Fruit fly (Drosophila melanogaster) whole organism, embryonic: ENCODE data around the gene slmo.

Experiments used
- B-H1 ChIP-seq: fragments of 200-800 bp; sonication (Bioruptor generic); IDR thresholded peaks from 3 replicates; pipeline ENCODE4 v1.3.6; 2022; ENCODE audit warnings: missing biosample characterization, missing genetic modification characterization
- CG11696 ChIP-seq: fragments of 200-800 bp; sonication (Bioruptor generic); IDR thresholded peaks from 2 replicates; pipeline ENCODE4 v1.3.6; 2022; ENCODE audit warnings: missing biosample characterization, missing genetic modification characterization
- CG11723 ChIP-seq: fragments of 200-800 bp; sonication (Bioruptor generic); optimal IDR thresholded peaks from 2 replicates; lab custom pipeline; 2017; ENCODE audit warnings: missing biosample characterization, mild to moderate bottlenecking, missing genetic modification characterization
- CG12744 ChIP-seq: fragments of 200-800 bp; sonication (Bioruptor generic); optimal IDR thresholded peaks from 2 replicates; lab custom pipeline; 2016; ENCODE audit warnings: missing biosample characterization, missing genetic modification characterization
- CG14710 ChIP-seq: fragments of 200-800 bp; sonication (Bioruptor generic); optimal IDR thresholded peaks from 3 replicates; lab custom pipeline; 2019; ENCODE audit warnings: missing biosample characterization, mild to moderate bottlenecking, missing genetic modification characterization, moderate library complexity
- CG16863 ChIP-seq: fragments of 200-800 bp; sonication (Bioruptor generic); optimal IDR thresholded peaks from 3 replicates; lab custom pipeline; 2016; ENCODE audit warnings: missing biosample characterization, missing genetic modification characterization
- CG17361 ChIP-seq: fragments of 200-800 bp; sonication (Bioruptor generic); IDR thresholded peaks from 3 replicates; pipeline ENCODE4 v1.3.6; 2022; ENCODE audit warnings: missing biosample characterization, missing genetic modification characterization
- CG1792 ChIP-seq: fragments of 200-800 bp; sonication (Bioruptor generic); optimal IDR thresholded peaks from 2 replicates; lab custom pipeline; 2016; ENCODE audit warnings: missing biosample characterization, missing genetic modification characterization
- CG18476 ChIP-seq: fragments of 200-800 bp; sonication (Bioruptor generic); optimal IDR thresholded peaks from 2 replicates; lab custom pipeline; 2016; ENCODE audit warnings: missing biosample characterization, mild to moderate bottlenecking, missing genetic modification characterization
- CG18599 ChIP-seq: fragments of 200-800 bp; sonication (Bioruptor generic); optimal IDR thresholded peaks from 3 replicates; lab custom pipeline; 2017; ENCODE audit warnings: missing biosample characterization, missing genetic modification characterization, mild to moderate bottlenecking, moderate library complexity, missing genetic modification reagents
- CG31388 ChIP-seq: fragments of 200-800 bp; sonication (Bioruptor generic); optimal IDR thresholded peaks from 2 replicates; lab custom pipeline; 2016; ENCODE audit warnings: missing biosample characterization, missing genetic modification characterization
- CG32532 ChIP-seq: fragments of 200-800 bp; sonication (Bioruptor generic); IDR thresholded peaks from 2 replicates; pipeline ENCODE4 v1.3.6; 2022; ENCODE audit warnings: missing biosample characterization, missing genetic modification characterization
- CG3838 ChIP-seq: fragments of 200-800 bp; sonication (Bioruptor generic); optimal IDR thresholded peaks from 3 replicates; lab custom pipeline; 2016; ENCODE audit warnings: missing biosample characterization, missing genetic modification characterization
- CG6854 ChIP-seq: fragments of 200-800 bp; sonication (Bioruptor generic); optimal IDR thresholded peaks from 3 replicates; lab custom pipeline; 2017; ENCODE audit warnings: missing biosample characterization, mild to moderate bottlenecking, missing genetic modification characterization
- CG8924 ChIP-seq: fragments of 200-800 bp; optimal IDR thresholded peaks from 3 replicates; lab custom pipeline; 2019; ENCODE audit warnings: missing biosample characterization, mild to moderate bottlenecking, missing genetic modification characterization, moderate library complexity
- CG9437 ChIP-seq: fragments of 200-800 bp; sonication (Bioruptor generic); optimal IDR thresholded peaks from 2 replicates; lab custom pipeline; 2018; ENCODE audit warnings: missing biosample characterization, mild to moderate bottlenecking, missing genetic modification characterization
- CG9932 ChIP-seq: fragments of 200-800 bp; sonication (Bioruptor generic); IDR thresholded peaks from 2 replicates; pipeline ENCODE4 v1.3.6; 2022; ENCODE audit warnings: missing biosample characterization, missing genetic modification characterization
- Camta ChIP-seq: fragments of 200-800 bp; sonication (Bioruptor generic); optimal IDR thresholded peaks from 2 replicates; lab custom pipeline; 2016; ENCODE audit warnings: missing biosample characterization, missing genetic modification characterization
- Max ChIP-seq: fragments of 200-800 bp; sonication (Bioruptor generic); optimal IDR thresholded peaks from 2 replicates; lab custom pipeline; 2016; ENCODE audit warnings: missing biosample characterization, mild to moderate bottlenecking, missing genetic modification characterization
- Med ChIP-seq: fragments of 200-800 bp; sonication (Bioruptor generic); peaks from one replicate; lab custom pipeline; 2016; ENCODE audit warnings: missing biosample characterization, missing genetic modification characterization, mild to moderate bottlenecking, inconsistent platforms, moderate library complexity
- Meics ChIP-seq: fragments of 200-800 bp; sonication (Bioruptor generic); optimal IDR thresholded peaks from 2 replicates; lab custom pipeline; 2017; ENCODE audit warnings: missing biosample characterization, mild to moderate bottlenecking, missing genetic modification characterization
- NK7.1 ChIP-seq: fragments of 200-800 bp; sonication (Bioruptor generic); optimal IDR thresholded peaks from 3 replicates; lab custom pipeline; 2016; ENCODE audit warnings: missing biosample characterization, missing genetic modification characterization
- Rx ChIP-seq: fragments of 200-800 bp; sonication (Bioruptor generic); IDR thresholded peaks from 2 replicates; pipeline ENCODE4 v1.3.6; 2022; ENCODE audit warnings: missing biosample characterization, missing genetic modification characterization
- Ssrp ChIP-seq: fragments of 200-800 bp; sonication (Bioruptor generic); optimal IDR thresholded peaks from 2 replicates; lab custom pipeline; 2018; ENCODE audit warnings: missing biosample characterization, mild to moderate bottlenecking, missing genetic modification characterization, moderate library complexity
- TFAM ChIP-seq: fragments of 200-800 bp; sonication (Bioruptor generic); optimal IDR thresholded peaks from 2 replicates; lab custom pipeline; 2017; ENCODE audit warnings: missing biosample characterization, missing genetic modification characterization, inconsistent platforms
- aop ChIP-seq: fragments of 200-800 bp; sonication (Bioruptor generic); IDR thresholded peaks from 2 replicates; pipeline ENCODE4 v1.3.6; 2022; ENCODE audit warnings: missing biosample characterization, missing genetic modification characterization
- ato ChIP-seq: fragments of 200-800 bp; sonication (Bioruptor generic); IDR thresholded peaks from 2 replicates; pipeline ENCODE4 v1.3.6; 2022; ENCODE audit warnings: missing biosample characterization, missing genetic modification characterization; ENCODE audit not compliant: partially characterized antibody
- bbx ChIP-seq: fragments of 200-800 bp; sonication (Bioruptor generic); IDR thresholded peaks from 2 replicates; pipeline ENCODE4 v1.3.6; 2022; ENCODE audit warnings: missing biosample characterization, missing genetic modification characterization; ENCODE audit not compliant: partially characterized antibody
- br ChIP-seq: fragments of >200 bp; optimal IDR thresholded peaks from 2 replicates; lab custom pipeline; 2017
- bsh ChIP-seq, 2 experiments: fragments of 200-800 bp; sonication (Bioruptor generic); optimal IDR thresholded peaks; 2 replicates each; lab custom pipeline; 2017 to 2018; ENCODE audit warnings: mild to moderate bottlenecking in 2 of 2, missing biosample characterization in 2 of 2, missing genetic modification characterization in 2 of 2, moderate library complexity in 1 of 2
- btn ChIP-seq: fragments of 200-800 bp; sonication (Bioruptor generic); optimal IDR thresholded peaks from 2 replicates; lab custom pipeline; 2016; ENCODE audit warnings: missing biosample characterization, missing genetic modification characterization
- crc ChIP-seq: fragments of 200-800 bp; sonication (Bioruptor generic); optimal IDR thresholded peaks from 2 replicates; lab custom pipeline; 2016; ENCODE audit warnings: missing biosample characterization, missing genetic modification characterization
- crol ChIP-seq: fragments of 200-800 bp; sonication (Bioruptor generic); IDR thresholded peaks from 2 replicates; pipeline ENCODE4 v1.3.6; 2022; ENCODE audit warnings: missing biosample characterization, missing genetic modification characterization
- crp ChIP-seq, 2 experiments: fragments of 200-800 bp; sonication (Bioruptor generic); optimal IDR thresholded peaks; 2 replicates in 1 of 2; 3 replicates in 1 of 2; lab custom pipeline; 2017; ENCODE audit warnings: missing biosample characterization in 2 of 2, missing genetic modification characterization in 2 of 2, mild to moderate bottlenecking in 1 of 2, moderate library complexity in 1 of 2
- ems ChIP-seq: fragments of 200-800 bp; sonication (Bioruptor generic); optimal IDR thresholded peaks from 3 replicates; lab custom pipeline; 2016; ENCODE audit warnings: missing biosample characterization, missing genetic modification characterization
- exex ChIP-seq: fragments of 200-800 bp; sonication (Bioruptor generic); optimal IDR thresholded peaks from 4 replicates; lab custom pipeline; 2018; ENCODE audit warnings: missing biosample characterization, mild to moderate bottlenecking, missing genetic modification characterization, moderate library complexity
- grn ChIP-seq: fragments of 200-800 bp; sonication (Bioruptor generic); optimal IDR thresholded peaks from 3 replicates; lab custom pipeline; 2017; ENCODE audit warnings: missing biosample characterization, missing genetic modification characterization
- hkb ChIP-seq, 2 experiments: fragments of 200-800 bp in 1 of 2; fragments of >200 bp in 1 of 2; sonication (Bioruptor generic) in 1 of 2; IDR thresholded peaks in 1 of 2; optimal IDR thresholded peaks in 1 of 2; 2 replicates each; pipeline versions ENCODE4 v1.3.6 to Lab custom; 2017 to 2022; ENCODE audit warnings: missing biosample characterization in 1 of 2, missing genetic modification characterization in 1 of 2
- hth ChIP-seq: fragments of >200 bp; optimal IDR thresholded peaks from 2 replicates; lab custom pipeline; 2017; ENCODE audit warnings: inconsistent platforms
- jigr1 ChIP-seq: fragments of 200-800 bp; sonication (Bioruptor generic); IDR thresholded peaks from 3 replicates; pipeline ENCODE4 v1.3.6; 2022; ENCODE audit warnings: missing biosample characterization, missing genetic modification characterization
- lab ChIP-seq: fragments of 200-800 bp; sonication (Bioruptor generic); optimal IDR thresholded peaks from 3 replicates; lab custom pipeline; 2017; ENCODE audit warnings: missing biosample characterization, missing genetic modification characterization, mild to moderate bottlenecking, moderate library complexity, missing genetic modification reagents
- lilli ChIP-seq: fragments of 200-800 bp; sonication (Bioruptor generic); optimal IDR thresholded peaks from 3 replicates; lab custom pipeline; 2016; ENCODE audit warnings: missing biosample characterization, missing genetic modification characterization
- lola ChIP-seq, 3 experiments: fragments of >200 bp in 2 of 3; fragments of 200-800 bp in 1 of 3; sonication (Bioruptor generic) in 1 of 3; optimal IDR thresholded peaks; 2 replicates each; lab custom pipeline; 2017 to 2019; ENCODE audit warnings: missing biosample characterization in 3 of 3, missing genetic modification characterization in 3 of 3, mild to moderate bottlenecking in 1 of 3, moderate library complexity in 1 of 3
- pfk ChIP-seq: fragments of 200-800 bp; sonication (Bioruptor generic); optimal IDR thresholded peaks from 2 replicates; lab custom pipeline; 2018; ENCODE audit warnings: missing biosample characterization, mild to moderate bottlenecking, missing genetic modification characterization, moderate library complexity
- pho ChIP-seq: fragments of 200-800 bp; sonication (Bioruptor generic); optimal IDR thresholded peaks from 2 replicates; lab custom pipeline; 2016; ENCODE audit warnings: missing biosample characterization, missing genetic modification characterization
- prd ChIP-seq, 3 experiments: fragments of >200 bp in 2 of 3; fragments of 200-800 bp in 1 of 3; sonication (Bioruptor generic) in 1 of 3; optimal IDR thresholded peaks in 2 of 3; IDR thresholded peaks in 1 of 3; 2 replicates in 2 of 3; 3 replicates in 1 of 3; pipeline versions ENCODE4 v1.3.6 to Lab custom; 2017 to 2022; ENCODE audit warnings: missing biosample characterization in 1 of 3, missing genetic modification characterization in 1 of 3
- scrt ChIP-seq: fragments of 200-800 bp; sonication (Bioruptor generic); optimal IDR thresholded peaks from 2 replicates; lab custom pipeline; 2018; ENCODE audit warnings: missing biosample characterization, mild to moderate bottlenecking, missing genetic modification characterization, moderate library complexity
- sqz ChIP-seq: fragments of 200-800 bp; sonication (Bioruptor generic); optimal IDR thresholded peaks from 3 replicates; lab custom pipeline; 2018; ENCODE audit warnings: missing biosample characterization, mild to moderate bottlenecking, missing genetic modification characterization
- tap ChIP-seq: fragments of 200-800 bp; optimal IDR thresholded peaks from 3 replicates; lab custom pipeline; 2019; ENCODE audit warnings: missing biosample characterization, mild to moderate bottlenecking, missing genetic modification characterization, moderate library complexity
- wek ChIP-seq: fragments of 200-800 bp; sonication (Bioruptor generic); optimal IDR thresholded peaks from 3 replicates; lab custom pipeline; 2018; ENCODE audit warnings: missing biosample characterization, mild to moderate bottlenecking, missing genetic modification characterization, moderate library complexity
- yki ChIP-seq: fragments of >200 bp; optimal IDR thresholded peaks from 3 replicates; lab custom pipeline; 2018

The slmo gene

DNA sequence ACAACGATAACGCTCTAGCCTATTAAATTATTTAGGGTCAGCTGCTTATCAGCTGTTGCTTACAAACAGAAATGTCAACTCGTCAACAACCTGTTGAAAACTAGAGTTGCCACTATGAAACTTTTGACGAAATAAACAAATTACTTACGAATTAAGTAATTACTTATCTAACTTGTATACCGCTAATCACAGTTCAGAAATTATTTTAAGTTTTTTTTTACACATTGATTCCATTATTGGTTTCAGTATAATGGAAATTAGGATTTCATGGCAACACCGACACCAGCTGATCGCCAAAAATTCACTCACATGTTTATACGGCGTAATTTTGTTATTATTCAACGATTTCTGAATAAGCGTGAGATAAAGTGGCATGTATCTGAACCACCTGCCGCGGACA is 10.7 kb downstream of the slmo start, which contains the start of the genes CG9117 and CG31643 (continued):
- no peak for TF ChIP-seq tap (tag; lab: Kevin White, UChicago)
- no peak for TF ChIP-seq pfk (GFP tag; lab: Kevin White, UChicago)
- TF ChIP-seq B-H1 = no peak
- peak; percentile 97 for TF ChIP-seq scrt (GFP tag; lab: Kevin White, UChicago)
- TF ChIP-seq crc (GFP tag; lab: Kevin White, UChicago) = peak; percentile 4
- TF ChIP-seq CG6854 (GFP tag; lab: Kevin White, UChicago) = no peak
- peak; percentile 52 for TF ChIP-seq CG32532 (GFP tag; lab: Robert Waterston, UW)
- peak; percentile 82 for TF ChIP-seq lilli (GFP tag; lab: Kevin White, UChicago)
- TF ChIP-seq hkb (optimal IDR thresholded peaks at IDR 0.05; lab: Kevin White, UChicago) = no peak
- peak; percentile 45; the same call in 1 of the 2 replicates for TF ChIP-seq hkb (GFP tag; IDR thresholded peaks at IDR 0.05; lab: Robert Waterston, UW)
- TF ChIP-seq sqz = no peak
- TF ChIP-seq btn (GFP tag; lab: Kevin White, UChicago) = no peak
- peak; percentile 47 for TF ChIP-seq pho (GFP tag; lab: Kevin White, UChicago)
- peak; percentile 53 for TF ChIP-seq CG8924 (tag; lab: Kevin White, UChicago)
- TF ChIP-seq lab = no peak
- no peak for TF ChIP-seq wek (GFP tag; lab: Kevin White, UChicago)
- no peak for TF ChIP-seq CG31388 (GFP tag; lab: Kevin White, UChicago)
- peak; percentile 88 for TF ChIP-seq CG14710 (tag; lab: Kevin White, UChicago)
- TF ChIP-seq grn = no peak
- no peak for TF ChIP-seq CG17361 (GFP tag; lab: Robert Waterston, UW)
- no peak for TF ChIP-seq CG3838 (GFP tag; lab: Kevin White, UChicago)
- peak; percentile 30 for TF ChIP-seq CG18476
- no peak for TF ChIP-seq jigr1 (GFP tag; lab: Robert Waterston, UW)
- no peak for TF ChIP-seq bbx (GFP tag; lab: Robert Waterston, UW)
- TF ChIP-seq Meics (GFP tag; lab: Kevin White, UChicago) = no peak
- TF ChIP-seq CG12744 = peak; percentile 53
- no peak for TF ChIP-seq br (lab: Kevin White, UChicago)
- peak; percentile 61 for TF ChIP-seq Max (GFP tag; lab: Kevin White, UChicago)
- peak; percentile 52 for TF ChIP-seq ems (GFP tag; lab: Kevin White, UChicago)
- TF ChIP-seq bsh (GFP tag; optimal IDR thresholded peaks at IDR 0.05; lab: Kevin White, UChicago) = peak in 1 of 2 experiments; percentile 53
- TF ChIP-seq lola (GFP tag; optimal IDR thresholded peaks at IDR 0.05; lab: Kevin White, UChicago) = peak in 1 of 3 experiments; percentile 45
- TF ChIP-seq CG11696 (GFP tag; lab: Robert Waterston, UW) = no peak
- TF ChIP-seq aop (GFP tag; lab: Robert Waterston, UW) = no peak
- TF ChIP-seq exex (tag; lab: Kevin White, UChicago) = peak; percentile 60
- TF ChIP-seq CG18599 (GFP tag; lab: Kevin White, UChicago) = no peak
- peak; percentile 4 for TF ChIP-seq Ssrp (tag; lab: Kevin White, UChicago)
- TF ChIP-seq crol (GFP tag; lab: Robert Waterston, UW) = no peak
- TF ChIP-seq CG9932 (GFP tag; lab: Robert Waterston, UW) = peak; percentile 60
- no peak for TF ChIP-seq NK7.1
- TF ChIP-seq hth (lab: Kevin White, UChicago) = no peak
- TF ChIP-seq CG11723 = no peak
- no peak for TF ChIP-seq yki
- TF ChIP-seq prd (optimal IDR thresholded peaks at IDR 0.05; lab: Kevin White, UChicago) = no peak
- TF ChIP-seq prd (GFP tag; IDR thresholded peaks at IDR 0.05; lab: Robert Waterston, UW) = peak; percentile 54; the same call in 1 of the 3 replicates
- no peak for TF ChIP-seq Rx (GFP tag; lab: Robert Waterston, UW)
- TF ChIP-seq CG1792 (GFP tag; lab: Kevin White, UChicago) = no peak
- no peak for TF ChIP-seq ato (GFP tag; lab: Robert Waterston, UW)
- peak; percentile 34 for TF ChIP-seq CG9437 (GFP tag; lab: Kevin White, UChicago)
- peak; percentile 91 for TF ChIP-seq Med (GFP tag; lab: Kevin White, UChicago)
- peak; percentile 49 for TF ChIP-seq CG16863
- TF ChIP-seq crp (GFP tag; optimal IDR thresholded peaks at IDR 0.05; lab: Kevin White, UChicago) = peak; percentile 98 to 100
- TF ChIP-seq TFAM (GFP tag; lab: Kevin White, UChicago) = no peak
- peak; percentile 62 for TF ChIP-seq Camta (GFP tag; lab: Kevin White, UChicago)
